Worm (Caenorhabditis elegans): ENCODE results near the gene ceh-7.
A peak's percentile ranks its signal among the peaks of the same experiment; 100 is the strongest.

Gene ceh-7

DNA sequence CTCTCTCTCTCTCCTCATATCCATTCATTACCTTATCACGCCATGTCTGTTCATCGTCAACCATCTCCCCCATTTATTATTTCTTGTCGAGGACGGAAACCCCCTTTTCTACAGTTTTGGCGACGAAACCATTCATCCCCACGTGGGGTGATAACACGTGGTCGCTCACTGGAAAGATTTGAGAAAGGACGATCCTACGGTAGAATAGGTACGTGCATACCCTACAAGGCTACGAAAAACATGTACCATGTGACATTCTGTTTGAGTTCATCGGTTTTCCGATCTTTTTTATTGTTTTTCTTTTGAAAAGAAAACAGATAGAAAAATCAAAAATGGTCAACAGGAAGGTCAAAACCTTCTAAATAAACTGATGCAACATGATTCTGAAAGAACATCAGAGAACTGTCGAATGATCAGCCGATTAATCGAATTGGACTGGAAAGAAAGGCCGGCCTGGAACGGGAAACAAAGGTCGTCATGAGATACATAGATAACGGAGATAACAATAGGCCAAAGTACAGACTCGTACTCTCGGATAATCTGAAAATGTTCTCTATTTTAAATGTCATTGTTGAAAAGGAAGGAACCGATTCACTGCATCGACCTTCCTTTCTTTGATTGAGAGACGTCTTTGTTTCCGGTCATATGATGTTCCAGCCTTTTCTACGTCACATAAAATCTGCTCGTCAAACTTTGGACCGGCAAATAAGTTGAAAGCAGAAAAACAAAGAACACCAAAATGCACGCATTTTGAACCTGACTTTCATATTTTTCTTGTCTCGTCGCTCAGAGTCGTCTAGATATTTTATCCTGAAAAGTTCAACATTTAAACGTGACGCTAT lies 38.6 kb upstream of the ceh-7 start (continued):
- TF ChIP-seq nhr-76 (tag; optimal IDR thresholded peaks at IDR 0.05) = no peak
- no peak for TF ChIP-seq alr-1 (tag; optimal IDR thresholded peaks at IDR 0.05; ENCODE audit: borderline replicate concordance)
- no peak for TF ChIP-seq unc-62 (GFP tag; optimal IDR thresholded peaks at IDR 0.05)
- TF ChIP-seq ces-1 (GFP tag; optimal IDR thresholded peaks at IDR 0.05) = no peak
- peak; percentile 55 for TF ChIP-seq C16A3.4 (tag; optimal IDR thresholded peaks at IDR 0.05)
- TF ChIP-seq pax-3 (tag; optimal IDR thresholded peaks at IDR 0.05) = no peak
- TF ChIP-seq efl-3 (GFP tag; optimal IDR thresholded peaks at IDR 0.05) = no peak
- TF ChIP-seq ztf-4 (tag; optimal IDR thresholded peaks at IDR 0.05) = peak; percentile 55

DNA sequence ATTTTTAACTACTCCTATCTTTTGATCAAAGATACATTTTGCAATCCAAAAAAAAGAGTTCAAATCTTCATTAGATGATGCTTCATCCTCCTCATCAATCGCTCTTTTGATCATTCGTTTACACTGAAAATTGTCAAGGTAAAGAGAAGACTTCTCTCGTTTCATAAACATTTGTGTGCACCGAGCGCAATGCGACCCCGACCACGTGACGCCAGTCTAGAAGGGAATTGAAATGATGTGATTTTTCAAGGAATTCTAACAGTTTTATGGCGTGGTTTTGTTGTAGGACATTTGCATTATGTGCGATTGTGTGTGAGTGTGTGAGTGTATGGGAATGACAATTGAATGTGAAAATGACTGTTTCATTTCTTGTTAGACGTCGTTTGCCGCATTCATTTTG lies 37.6 kb upstream of the ceh-7 start:
- no peak for TF ChIP-seq nhr-11 (tag; optimal IDR thresholded peaks at IDR 0.05)
- no peak for TF ChIP-seq blmp-1 (tag; optimal IDR thresholded peaks at IDR 0.05)
- no peak for TF ChIP-seq tlp-1 (tag; optimal IDR thresholded peaks at IDR 0.05)
- TF ChIP-seq isw-1 (GFP tag; IDR thresholded peaks at IDR 0.05) = no peak
- no peak for TF ChIP-seq ztf-11 (tag; optimal IDR thresholded peaks at IDR 0.05)
- TF ChIP-seq mdl-1 (tag; optimal IDR thresholded peaks at IDR 0.05) = peak in 1 of 2 experiments; percentile 86
- no peak for TF ChIP-seq aha-1 (tag; optimal IDR thresholded peaks at IDR 0.05)
- no peak for TF ChIP-seq unc-86 (tag; optimal IDR thresholded peaks at IDR 0.05)
- peak; percentile 4 to 55 for TF ChIP-seq lin-35 (GFP tag; optimal IDR thresholded peaks at IDR 0.05)
- TF ChIP-seq nhr-12 (tag; optimal IDR thresholded peaks at IDR 0.05) = no peak
- no peak for TF ChIP-seq fkh-4 (tag; optimal IDR thresholded peaks at IDR 0.05; ENCODE audit: borderline replicate concordance)
- TF ChIP-seq lsy-2 (tag; optimal IDR thresholded peaks at IDR 0.05) = peak; percentile 25 to 53
- no peak for TF ChIP-seq C04F5.9 (tag; optimal IDR thresholded peaks at IDR 0.05)
- no peak for TF ChIP-seq unc-30 (tag; optimal IDR thresholded peaks at IDR 0.05)
- no peak for TF ChIP-seq sup-37 (GFP tag; optimal IDR thresholded peaks at IDR 0.05)
- TF ChIP-seq egl-27 (tag; optimal IDR thresholded peaks at IDR 0.05) = no peak
- no peak for TF ChIP-seq fos-1 (tag; optimal IDR thresholded peaks at IDR 0.05)
- TF ChIP-seq mab-9 (GFP tag; IDR thresholded peaks at IDR 0.05) = no peak
- no peak for TF ChIP-seq nhr-77 (tag; optimal IDR thresholded peaks at IDR 0.05)
- TF ChIP-seq ceh-90 (tag; optimal IDR thresholded peaks at IDR 0.05) = no peak
- TF ChIP-seq nhr-28 (tag; optimal IDR thresholded peaks at IDR 0.05) = no peak
- TF ChIP-seq mep-1 (tag; optimal IDR thresholded peaks at IDR 0.05) = peak; percentile 18
- no peak for TF ChIP-seq hlh-17 (GFP tag; optimal IDR thresholded peaks at IDR 0.05; ENCODE audit: borderline replicate concordance)
- TF ChIP-seq grh-1 (GFP tag; IDR thresholded peaks at IDR 0.05) = no peak
- no peak for TF ChIP-seq aly-2 (tag; optimal IDR thresholded peaks at IDR 0.05)
- TF ChIP-seq snpc-4 (tag; optimal IDR thresholded peaks at IDR 0.05) = no peak
- no peak for TF ChIP-seq hpl-2 (GFP tag; optimal IDR thresholded peaks at IDR 0.05)
- TF ChIP-seq skn-1 (tag; optimal IDR thresholded peaks at IDR 0.05) = no peak
- TF ChIP-seq snu-23 (GFP tag; optimal IDR thresholded peaks at IDR 0.05) = peak; percentile 73
- TF ChIP-seq nhr-20 (tag; optimal IDR thresholded peaks at IDR 0.05) = peak; percentile 81
- TF ChIP-seq Y116A8C.19 (tag; optimal IDR thresholded peaks at IDR 0.05; ENCODE audit: borderline replicate concordance) = no peak
- no peak for TF ChIP-seq elt-3 (tag; optimal IDR thresholded peaks at IDR 0.05)
- peak; percentile 2 for TF ChIP-seq xbp-1 (tag; optimal IDR thresholded peaks at IDR 0.05)
- TF ChIP-seq nhr-76 (tag; optimal IDR thresholded peaks at IDR 0.05) = no peak
- no peak for TF ChIP-seq efl-3 (GFP tag; optimal IDR thresholded peaks at IDR 0.05)
- TF ChIP-seq zip-4 (GFP tag; optimal IDR thresholded peaks at IDR 0.05) = no peak
- TF ChIP-seq ceh-8 (GFP tag; optimal IDR thresholded peaks at IDR 0.05) = no peak
- TF ChIP-seq ceh-88 (GFP tag; IDR thresholded peaks at IDR 0.05) = no peak
- no peak for TF ChIP-seq nhr-84 (tag; optimal IDR thresholded peaks at IDR 0.05)
- TF ChIP-seq tbx-2 (tag; optimal IDR thresholded peaks at IDR 0.05) = peak; percentile 14
- no peak for TF ChIP-seq sptf-1 (tag; optimal IDR thresholded peaks at IDR 0.05)
- TF ChIP-seq lin-15B (tag; optimal IDR thresholded peaks at IDR 0.05) = no peak
- TF ChIP-seq C34B4.2 (tag; optimal IDR thresholded peaks at IDR 0.05) = no peak
- no peak for TF ChIP-seq C16A3.4 (tag; optimal IDR thresholded peaks at IDR 0.05)
- TF ChIP-seq pag-3 (tag; optimal IDR thresholded peaks at IDR 0.05; ENCODE audit: borderline replicate concordance, insufficient read depth) = no peak
